Fruit fly (Drosophila melanogaster): ENCODE data around the gene Mkp.

The Mkp gene

DNA sequence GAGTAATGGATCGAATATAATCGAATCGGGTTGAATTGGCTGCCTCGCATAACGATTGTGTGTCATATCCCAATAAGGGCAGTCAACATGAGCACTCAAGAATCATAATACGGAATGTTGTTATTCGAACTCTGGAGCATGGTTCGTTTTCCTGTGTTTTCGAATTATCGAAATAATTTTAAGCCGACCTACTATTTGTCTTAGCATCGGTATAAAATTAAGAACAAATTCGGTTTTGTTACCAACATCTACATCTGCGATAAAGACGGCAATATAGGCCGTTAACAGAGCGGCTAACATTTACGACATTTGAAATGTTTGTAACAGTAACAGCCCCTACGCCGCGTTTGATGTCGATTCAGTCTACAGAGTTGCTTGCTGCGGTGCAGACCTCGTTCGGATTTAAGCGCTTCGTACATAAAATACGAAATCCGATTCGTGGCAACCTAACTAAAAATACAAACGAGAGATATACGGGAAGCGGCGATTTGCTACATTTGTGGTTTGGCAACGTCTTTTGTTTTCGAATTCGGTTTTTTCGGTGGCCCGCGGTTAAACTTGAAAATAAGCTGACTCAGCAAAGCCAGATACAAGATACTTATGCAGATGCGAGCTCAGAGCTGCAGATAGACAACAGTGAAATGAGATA is 23.8 kb downstream of the Mkp start (continued):
- TF ChIP-seq her (GFP tag; optimal IDR thresholded peaks at IDR 0.05) (peak; percentile 10), CG2712 (tag; optimal IDR thresholded peaks at IDR 0.05) (peak; percentile 2), CG8290 (GFP tag; optimal IDR thresholded peaks at IDR 0.05) (no peak), CG8290 (tag; optimal IDR thresholded peaks at IDR 0.05) (peak in 1 of 2 experiments; percentile 73), Hey (tag; optimal IDR thresholded peaks at IDR 0.05) (no peak), CG5180 (GFP tag; optimal IDR thresholded peaks at IDR 0.05) (peak; percentile 84), Fer3 (tag; optimal IDR thresholded peaks at IDR 0.05) (peak; percentile 12), CG10543 (GFP tag; optimal IDR thresholded peaks at IDR 0.05) (peak; percentile 50), CG34376 (GFP tag; optimal IDR thresholded peaks at IDR 0.05) (peak; percentile 78), Hsf (GFP tag; optimal IDR thresholded peaks at IDR 0.05) (no peak), CG12104 (GFP tag; optimal IDR thresholded peaks at IDR 0.05) (no peak), CG4282 (GFP tag; optimal IDR thresholded peaks at IDR 0.05) (no peak), chif (GFP tag; optimal IDR thresholded peaks at IDR 0.05) (no peak), CG34422 (GFP tag; IDR thresholded peaks at IDR 0.05) (no peak), Dbx (GFP tag; IDR thresholded peaks at IDR 0.05) (peak; percentile 59; the same call in 2 of the 3 replicates), Xrp1 (GFP tag; IDR thresholded peaks at IDR 0.05) (no peak), CG2202 (tag; optimal IDR thresholded peaks at IDR 0.05) (no peak), CG12659 (GFP tag; optimal IDR thresholded peaks at IDR 0.05) (peak; percentile 23), Dek (tag; optimal IDR thresholded peaks at IDR 0.05) (no peak), PHDP (tag; optimal IDR thresholded peaks at IDR 0.05) (peak; percentile 30), CG32532 (GFP tag; IDR thresholded peaks at IDR 0.05) (no peak), ci (GFP tag; IDR thresholded peaks at IDR 0.05) (peak; percentile 70), CG13296 (GFP tag; optimal IDR thresholded peaks at IDR 0.05) (peak; percentile 55), CG13287 (GFP tag; IDR thresholded peaks at IDR 0.05; ENCODE audit: partially characterized antibody) (peak; percentile 44; the same call in 1 of the 2 replicates), CG12299 (tag; optimal IDR thresholded peaks at IDR 0.05) (peak; percentile 35), Jarid2 (GFP tag; optimal IDR thresholded peaks at IDR 0.05) (peak; percentile 95), exex (tag; optimal IDR thresholded peaks at IDR 0.05) (peak; percentile 27), CG1603 (tag; optimal IDR thresholded peaks at IDR 0.05) (peak; percentile 7), stwl (tag; optimal IDR thresholded peaks at IDR 0.05) (peak; percentile 27), sna (GFP tag; IDR thresholded peaks at IDR 0.05; ENCODE audit: partially characterized antibody) (no peak), ase (GFP tag; IDR thresholded peaks at IDR 0.05) (no peak), Bteb2 (GFP tag; optimal IDR thresholded peaks at IDR 0.05) (peak; percentile 4), Opbp (GFP tag; IDR thresholded peaks at IDR 0.05; ENCODE audit: partially characterized antibody) (0 out of 3 replicates have a peak, but pooled peaks have one; percentile 37), CG8924 (tag; optimal IDR thresholded peaks at IDR 0.05) (peak; percentile 32), HmgZ (tag; optimal IDR thresholded peaks at IDR 0.05) (peak; percentile 52), lab (GFP tag; optimal IDR thresholded peaks at IDR 0.05) (peak; percentile 61), sd (tag; optimal IDR thresholded peaks at IDR 0.05) (peak; percentile 5), CG10147 (GFP tag; optimal IDR thresholded peaks at IDR 0.05) (peak; percentile 14), Adf1 (GFP tag; IDR thresholded peaks at IDR 0.05) (no peak; the same call in 1 of the 2 replicates), abd-A (tag; optimal IDR thresholded peaks at IDR 0.05) (peak; percentile 70), CG3281 (GFP tag; optimal IDR thresholded peaks at IDR 0.05) (peak; percentile 46), CG8359 (GFP tag; optimal IDR thresholded peaks at IDR 0.05; ENCODE audit: borderline replicate concordance) (no peak), CG14860 (GFP tag; IDR thresholded peaks at IDR 0.05; ENCODE audit: partially characterized antibody) (no peak), CG12769 (tag; optimal IDR thresholded peaks at IDR 0.05) (peak; percentile 79), E2f2 (GFP tag; IDR thresholded peaks at IDR 0.05) (no peak), Deaf1 (tag; optimal IDR thresholded peaks at IDR 0.05) (peak; percentile 91), peb (GFP tag; IDR thresholded peaks at IDR 0.05) (no peak), Six4 (GFP tag; optimal IDR thresholded peaks at IDR 0.05) (no peak), CG15269 (tag; optimal IDR thresholded peaks at IDR 0.05) (peak; percentile 26)

All from whole organism, embryonic.